Worm (Caenorhabditis elegans): ENCODE data around the gene srx-1.

The srx-1 gene

DNA sequence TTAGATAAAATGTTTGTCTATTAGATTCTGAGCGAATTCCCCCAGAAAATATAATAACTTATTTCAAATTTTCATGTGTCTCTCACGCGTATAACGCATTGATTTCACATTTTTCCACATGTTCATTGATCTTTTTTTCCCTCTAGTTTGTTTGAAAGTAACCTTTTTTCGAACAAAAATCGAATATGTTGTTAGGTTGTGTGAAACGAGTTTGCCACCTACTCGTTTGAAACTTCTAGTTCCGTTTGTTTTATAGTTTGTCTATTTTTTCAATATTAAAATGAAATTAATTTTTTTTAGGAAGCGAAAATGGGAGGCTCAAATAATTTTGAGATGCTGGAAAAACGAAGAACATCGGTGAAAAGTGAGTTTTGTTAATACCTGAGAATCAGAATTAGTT lies 26.8 kb downstream of the srx-1 start, which contains the start of gene C25E10.5:
Gene C25E10.5 (plus strand): TSS at position 301 of the 400 bp plus-strand sequence.
- TF ChIP-seq mep-1 (tag; optimal IDR thresholded peaks at IDR 0.05) (no peak), snpc-4 (tag; optimal IDR thresholded peaks at IDR 0.05) (no peak), nhr-41 (GFP tag; IDR thresholded peaks at IDR 0.05) (no peak), ceh-82 (tag; optimal IDR thresholded peaks at IDR 0.05) (no peak), cey-2 (tag; optimal IDR thresholded peaks at IDR 0.05; ENCODE audit: borderline replicate concordance, insufficient read depth) (no peak), egl-43 (GFP tag; IDR thresholded peaks at IDR 0.05) (no peak), dmd-6 (GFP tag; IDR thresholded peaks at IDR 0.05) (no peak), mdt-29 (GFP tag; IDR thresholded peaks at IDR 0.05) (no peak)

DNA sequence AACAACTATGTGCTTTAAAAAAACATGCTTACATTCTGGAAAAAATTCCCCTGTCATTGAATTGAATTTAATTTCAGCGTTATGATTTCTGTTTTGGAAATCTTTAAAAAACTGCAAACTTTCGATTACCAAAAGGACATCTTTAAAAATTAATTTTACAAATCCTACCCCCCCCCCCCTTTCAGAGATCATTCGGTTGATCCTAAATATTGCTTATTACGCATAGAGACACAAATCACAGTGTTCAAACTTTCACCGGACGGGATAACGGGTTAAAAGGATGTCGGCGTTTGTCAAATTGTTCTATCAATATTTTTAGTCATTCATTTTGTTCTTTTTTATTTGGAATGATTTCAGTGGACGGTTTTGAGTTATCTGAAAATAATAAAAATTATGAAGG lies 29.8 kb downstream of the srx-1 start, which contains the start of gene C25E10.4:
Gene C25E10.4 (plus strand): TSS at position 301 of the 400 bp plus-strand sequence.
- no peak for TF ChIP-seq madf-5 (GFP tag; IDR thresholded peaks at IDR 0.05)
- TF ChIP-seq aha-1 (tag), result peak; percentile 37

DNA sequence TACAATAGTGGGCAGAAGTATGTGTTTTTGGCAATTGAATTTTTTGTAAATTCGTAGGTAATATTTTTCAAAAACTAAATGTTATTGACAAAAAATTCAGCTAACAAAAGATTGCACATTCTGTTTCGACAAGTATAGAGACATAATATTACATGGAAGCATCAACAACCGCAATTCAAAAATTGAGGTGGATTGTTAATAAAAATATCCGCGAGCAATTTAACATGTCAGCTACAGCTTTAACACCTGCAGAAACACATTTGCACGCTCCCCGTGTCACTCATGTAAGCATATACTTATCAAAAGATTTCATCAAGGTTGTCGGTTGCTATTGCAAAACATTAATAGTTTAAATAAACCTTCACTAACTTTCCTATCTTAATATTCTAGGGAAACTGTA lies 32.2 kb downstream of the srx-1 start, which contains the start of gene srsx-34:
Gene srsx-34 (plus strand): TSS at position 301 of the 400 bp plus-strand sequence.
- no peak for TF ChIP-seq fkh-10 (GFP tag; optimal IDR thresholded peaks at IDR 0.05)
- TF ChIP-seq mep-1 (tag; optimal IDR thresholded peaks at IDR 0.05), result no peak
- TF ChIP-seq nhr-25 (tag; optimal IDR thresholded peaks at IDR 0.05; ENCODE audit: borderline replicate concordance, insufficient read depth), result no peak
- TF ChIP-seq gei-8 (GFP tag; optimal IDR thresholded peaks at IDR 0.05), result no peak
- TF ChIP-seq aha-1 (tag), result peak; percentile 31
- TF ChIP-seq Y75B8A.6 (GFP tag; IDR thresholded peaks at IDR 0.05), result no peak

DNA sequence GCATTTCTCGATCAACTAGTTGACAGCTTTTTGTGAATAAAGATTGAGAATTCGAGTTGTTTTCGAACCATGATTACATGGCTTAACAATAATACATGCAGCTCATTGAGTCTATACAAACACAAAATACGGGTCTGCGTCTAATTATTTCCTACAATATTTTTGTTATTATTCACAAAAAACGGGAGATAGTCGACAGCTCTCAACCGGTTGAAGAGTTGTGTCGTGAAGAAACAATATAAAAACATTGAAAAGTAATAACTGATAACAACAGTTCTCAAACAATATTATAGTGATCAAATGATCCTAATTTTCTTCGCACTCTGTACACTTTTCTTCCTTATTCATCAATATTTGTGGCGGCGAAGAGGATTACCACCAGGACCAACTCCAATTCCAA lies 37.6 kb downstream of the srx-1 start, which contains the start of gene cyp-33B1:
Gene cyp-33B1 (plus strand): TSS at position 301 of the 400 bp plus-strand sequence.
- TF ChIP-seq unc-62 (GFP tag; optimal IDR thresholded peaks at IDR 0.05 in 1 of 2) (no peak), unc-62 (tag; optimal IDR thresholded peaks at IDR 0.05) (no peak), nhr-48 (tag; optimal IDR thresholded peaks at IDR 0.05) (no peak), nhr-111 (GFP tag; optimal IDR thresholded peaks at IDR 0.05) (no peak), mes-2 (tag; optimal IDR thresholded peaks at IDR 0.05; ENCODE audit: poor library complexity, severe bottlenecking) (no peak), lin-38 (GFP tag; IDR thresholded peaks at IDR 0.05) (no peak), zip-11 (GFP tag; IDR thresholded peaks at IDR 0.05) (no peak), dve-1 (tag; optimal IDR thresholded peaks at IDR 0.05; ENCODE audit: insufficient read depth) (no peak), mdt-29 (GFP tag; IDR thresholded peaks at IDR 0.05) (no peak), T20F7.1 (GFP tag; optimal IDR thresholded peaks at IDR 0.05) (no peak), R02D3.7 (tag; optimal IDR thresholded peaks at IDR 0.05) (no peak), ZK337.2 (GFP tag; IDR thresholded peaks at IDR 0.05) (no peak), zfp-2 (tag; optimal IDR thresholded peaks at IDR 0.05) (no peak), ceh-20 (GFP tag; IDR thresholded peaks at IDR 0.05) (no peak), fkh-10 (GFP tag; optimal IDR thresholded peaks at IDR 0.05) (no peak), saeg-2 (GFP tag; IDR thresholded peaks at IDR 0.05) (no peak), daf-16 (GFP tag; optimal IDR thresholded peaks at IDR 0.05) (no peak), daf-16 (tag; optimal IDR thresholded peaks at IDR 0.05) (no peak)

DNA sequence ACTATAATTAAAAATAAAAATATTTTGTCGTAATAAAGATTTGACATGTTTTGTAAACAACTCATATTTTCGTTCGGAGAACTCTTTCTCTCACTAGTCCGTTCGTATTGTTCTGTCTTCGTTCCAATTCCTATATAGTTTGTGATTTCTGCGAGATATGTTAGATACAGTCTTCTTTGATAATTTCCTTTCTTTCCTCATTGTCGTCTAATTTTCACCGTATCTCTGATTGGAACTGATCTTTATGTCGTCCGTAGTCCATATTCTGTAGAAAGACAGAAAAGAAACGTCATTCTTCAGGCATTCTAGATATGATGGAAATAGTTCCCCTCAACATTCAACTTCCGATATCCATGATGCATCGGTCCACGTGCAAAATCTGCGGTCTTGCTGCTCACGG lies 41.4 kb downstream of the srx-1 start, which contains the start of gene nhr-30:
Gene nhr-30 (plus strand): TSS at position 301 of the 400 bp plus-strand sequence.
- TF ChIP-seq nhr-48 (tag; optimal IDR thresholded peaks at IDR 0.05), result no peak
- peak in 1 of 2 experiments; percentile 1 for TF ChIP-seq unc-62 (GFP tag; optimal IDR thresholded peaks at IDR 0.05 in 1 of 2)
- TF ChIP-seq unc-62 (tag; optimal IDR thresholded peaks at IDR 0.05), result no peak
- TF ChIP-seq ceh-44 (GFP tag; IDR thresholded peaks at IDR 0.05), result no peak
- no peak for TF ChIP-seq lin-15B (tag; optimal IDR thresholded peaks at IDR 0.05)
